Worm (Caenorhabditis elegans): Measurements from ENCODE around the gene gst-14.

DNA sequence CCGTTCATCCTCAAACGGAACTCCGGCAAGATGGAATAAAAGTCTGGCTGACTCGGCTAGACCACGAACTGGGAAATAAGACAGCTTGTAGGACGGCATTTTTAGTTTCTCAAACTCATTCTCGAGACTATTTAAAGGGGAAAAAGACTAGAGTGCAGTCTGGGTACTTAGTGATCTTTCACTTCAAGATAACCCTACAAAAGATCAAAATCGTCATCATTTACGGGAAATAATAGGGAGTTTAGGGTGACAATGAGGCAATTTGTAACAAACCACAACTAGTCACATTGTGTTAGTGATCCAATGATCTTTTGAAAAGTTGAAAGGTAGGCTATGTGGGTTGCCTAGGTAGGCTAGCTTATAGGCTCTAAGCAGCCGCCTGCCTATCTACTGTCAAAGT lies at the start of gene gst-14:
- TF ChIP-seq F44E2.7 (GFP tag; IDR thresholded peaks at IDR 0.05) (no peak), mdl-1 (tag; optimal IDR thresholded peaks at IDR 0.05) (no peak), fos-1 (tag; optimal IDR thresholded peaks at IDR 0.05) (no peak), F10B5.3 (tag; optimal IDR thresholded peaks at IDR 0.05) (no peak)
